Fruit fly (Drosophila melanogaster): Measurements from ENCODE around the gene CG14932.

DNA sequence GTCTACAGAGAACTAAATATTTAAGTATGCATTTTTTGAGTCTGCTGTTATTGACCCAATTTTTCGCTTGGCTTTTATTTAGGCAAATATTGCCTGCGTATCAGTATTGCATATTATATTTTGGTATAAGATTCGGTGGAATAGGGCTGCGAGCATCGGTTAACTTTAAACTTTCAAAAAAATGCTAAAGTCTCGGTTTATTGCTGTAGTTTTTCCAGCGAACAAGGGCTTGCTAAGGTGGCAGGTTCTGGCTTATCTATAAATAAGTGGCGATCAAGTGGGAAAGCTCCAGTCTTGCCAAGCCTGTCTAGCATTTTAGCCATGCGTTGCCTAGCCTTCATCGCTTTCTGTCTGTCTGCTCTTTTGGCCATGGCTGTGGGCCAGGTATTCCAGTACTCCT, 50.7 kb downstream of the CG14932 start, which contains the start of gene CG31704:
- no peak for TF ChIP-seq CG8478 (optimal IDR thresholded peaks at IDR 0.05)
- TF ChIP-seq pan (optimal IDR thresholded peaks at IDR 0.05) = no peak
- no peak for TF ChIP-seq EcR (GFP tag; optimal IDR thresholded peaks at IDR 0.05)
